Fruit fly (Drosophila melanogaster) whole organism, embryonic: ENCODE measurements around the gene CG32298.
A peak's percentile ranks its signal among the peaks of the same experiment; 100 is the strongest.

Source experiments
- Atf-2 ChIP-seq: fragments of 200-800 bp; sonication (Bioruptor generic); optimal IDR thresholded peaks from 2 replicates; lab custom pipeline; 2016; ENCODE audit warnings: missing biosample characterization, missing genetic modification characterization
- Atf6 ChIP-seq: fragments of 200-800 bp; sonication (Bioruptor generic); IDR thresholded peaks from 2 replicates; pipeline ENCODE4 v1.3.6; 2022; ENCODE audit warnings: missing biosample characterization, missing genetic modification characterization
- CG10147 ChIP-seq: fragments of 200-800 bp; sonication (Bioruptor generic); optimal IDR thresholded peaks from 2 replicates; lab custom pipeline; 2019; ENCODE audit warnings: missing biosample characterization, mild to moderate bottlenecking, missing genetic modification characterization, moderate library complexity
- CG10431 ChIP-seq: fragments of 200-800 bp; sonication (Bioruptor generic); optimal IDR thresholded peaks from 3 replicates; lab custom pipeline; 2018; ENCODE audit warnings: missing biosample characterization, mild to moderate bottlenecking, missing genetic modification characterization
- CG10565 ChIP-seq: fragments of 200-800 bp; sonication (Bioruptor generic); optimal IDR thresholded peaks from 3 replicates; lab custom pipeline; 2016; ENCODE audit warnings: missing biosample characterization, mild to moderate bottlenecking, missing genetic modification characterization
- CG10959 ChIP-seq: fragments of 200-800 bp; sonication (Bioruptor generic); IDR thresholded peaks from 2 replicates; pipeline ENCODE4 v1.3.6; 2022; ENCODE audit warnings: missing biosample characterization, missing genetic modification characterization
- CG12071 ChIP-seq: fragments of 200-800 bp; sonication (Bioruptor generic); optimal IDR thresholded peaks from 3 replicates; lab custom pipeline; 2018; ENCODE audit warnings: missing biosample characterization, mild to moderate bottlenecking, missing genetic modification characterization
- CG12942 ChIP-seq: fragments of 200-800 bp; sonication (Bioruptor generic); optimal IDR thresholded peaks from 3 replicates; lab custom pipeline; 2016; ENCODE audit warnings: missing biosample characterization, missing genetic modification characterization
- CG16779 ChIP-seq: fragments of 200-800 bp; sonication (Bioruptor generic); IDR thresholded peaks from 2 replicates; pipeline ENCODE4 v1.3.6; 2022; ENCODE audit warnings: missing biosample characterization, missing genetic modification characterization
- CG17361 ChIP-seq: fragments of 200-800 bp; sonication (Bioruptor generic); IDR thresholded peaks from 3 replicates; pipeline ENCODE4 v1.3.6; 2022; ENCODE audit warnings: missing biosample characterization, missing genetic modification characterization
- CG18599 ChIP-seq: fragments of 200-800 bp; sonication (Bioruptor generic); optimal IDR thresholded peaks from 3 replicates; lab custom pipeline; 2017; ENCODE audit warnings: missing biosample characterization, missing genetic modification characterization, mild to moderate bottlenecking, moderate library complexity, missing genetic modification reagents
- CG2199 ChIP-seq: fragments of 200-800 bp; sonication (Bioruptor generic); IDR thresholded peaks from 3 replicates; pipeline ENCODE4 v1.3.6; 2022; ENCODE audit warnings: missing biosample characterization, missing genetic modification characterization
- CG31388 ChIP-seq: fragments of 200-800 bp; sonication (Bioruptor generic); optimal IDR thresholded peaks from 2 replicates; lab custom pipeline; 2016; ENCODE audit warnings: missing biosample characterization, missing genetic modification characterization
- CG33213 ChIP-seq: fragments of 200-800 bp; sonication (Bioruptor generic); optimal IDR thresholded peaks from 3 replicates; lab custom pipeline; 2016; ENCODE audit warnings: missing biosample characterization, missing genetic modification characterization
- CG33557 ChIP-seq: fragments of 200-800 bp; sonication (Bioruptor generic); optimal IDR thresholded peaks from 2 replicates; lab custom pipeline; 2019; ENCODE audit warnings: missing biosample characterization, mild to moderate bottlenecking, missing genetic modification characterization, moderate library complexity
- CG7963 ChIP-seq: fragments of 200-800 bp; sonication (Bioruptor generic); IDR thresholded peaks from 3 replicates; pipeline ENCODE4 v1.3.6; 2022; ENCODE audit warnings: missing biosample characterization, missing genetic modification characterization; ENCODE audit not compliant: partially characterized antibody
- CG9215 ChIP-seq: fragments of 200-800 bp; sonication (Bioruptor generic); IDR thresholded peaks from 2 replicates; pipeline ENCODE4 v1.3.6; 2022; ENCODE audit warnings: missing biosample characterization, missing genetic modification characterization
- CG9609 ChIP-seq: fragments of 200-800 bp; sonication (Bioruptor generic); optimal IDR thresholded peaks from 3 replicates; lab custom pipeline; 2016; ENCODE audit warnings: missing biosample characterization, missing genetic modification characterization
- Chrac-16 ChIP-seq: fragments of 200-800 bp; sonication (Bioruptor generic); optimal IDR thresholded peaks from 3 replicates; lab custom pipeline; 2016; ENCODE audit warnings: missing biosample characterization, missing genetic modification characterization
- D ChIP-seq, 2 experiments: fragments of 200-800 bp in 1 of 2; fragments of >200 bp in 1 of 2; sonication (Bioruptor generic) in 1 of 2; optimal IDR thresholded peaks; 2 replicates in 1 of 2; 3 replicates in 1 of 2; lab custom pipeline; 2017; ENCODE audit warnings: mild to moderate bottlenecking in 1 of 2, missing biosample characterization in 1 of 2, missing genetic modification characterization in 1 of 2, missing genetic modification reagents in 1 of 2
- Dll ChIP-seq: fragments of 200-800 bp; sonication (Bioruptor generic); IDR thresholded peaks from 4 replicates; pipeline ENCODE4 v1.3.6; 2022; ENCODE audit warnings: missing biosample characterization, missing genetic modification characterization; ENCODE audit not compliant: partially characterized antibody
- Dref ChIP-seq: fragments of 200-800 bp; sonication (Bioruptor generic); IDR thresholded peaks from 2 replicates; pipeline ENCODE4 v1.3.6; 2022; ENCODE audit warnings: missing biosample characterization, missing genetic modification characterization
- Drgx ChIP-seq: fragments of 200-800 bp; sonication (Bioruptor generic); IDR thresholded peaks from 2 replicates; pipeline ENCODE4 v1.3.6; 2022; ENCODE audit warnings: missing biosample characterization, missing genetic modification characterization
- Fer1 ChIP-seq: fragments of 200-800 bp; sonication (Bioruptor generic); optimal IDR thresholded peaks from 2 replicates; lab custom pipeline; 2017; ENCODE audit warnings: missing biosample characterization, mild to moderate bottlenecking, missing genetic modification characterization
- GATAe ChIP-seq: fragments of 200-800 bp; sonication (Bioruptor generic); conservative IDR thresholded peaks from 2 replicates; pipeline ENCODE4 v1.3.6; 2022; ENCODE audit warnings: missing biosample characterization, missing genetic modification characterization
- H2.0 ChIP-seq: fragments of 200-800 bp; sonication (Bioruptor generic); IDR thresholded peaks from 2 replicates; pipeline ENCODE4 v1.3.6; 2022; ENCODE audit warnings: missing biosample characterization, missing genetic modification characterization
- Hmr ChIP-seq: fragments of 200-800 bp; sonication (Bioruptor generic); optimal IDR thresholded peaks from 3 replicates; lab custom pipeline; 2017; ENCODE audit warnings: mild to moderate bottlenecking, missing biosample characterization, missing genetic modification reagents, missing genetic modification characterization
- Hmx ChIP-seq: fragments of 200-800 bp; sonication (Bioruptor generic); optimal IDR thresholded peaks from 2 replicates; lab custom pipeline; 2016; ENCODE audit warnings: missing biosample characterization, missing genetic modification characterization
- Hr78 ChIP-seq, 2 experiments: fragments of 200-800 bp in 1 of 2; fragments of >200 bp in 1 of 2; sonication (Bioruptor generic) in 1 of 2; optimal IDR thresholded peaks; 2 replicates each; lab custom pipeline; 2017 to 2019; ENCODE audit warnings: missing biosample characterization in 2 of 2, missing genetic modification characterization in 2 of 2, mild to moderate bottlenecking in 1 of 2, moderate library complexity in 1 of 2
- Mad ChIP-seq: fragments of 200-800 bp; sonication (Bioruptor generic); optimal IDR thresholded peaks from 2 replicates; lab custom pipeline; 2016; ENCODE audit warnings: missing biosample characterization, missing genetic modification characterization
- NC2α ChIP-seq: fragments of 200-800 bp; sonication (Bioruptor generic); optimal IDR thresholded peaks from 2 replicates; lab custom pipeline; 2016; ENCODE audit warnings: missing biosample characterization, missing genetic modification characterization
- NK7.1 ChIP-seq: fragments of 200-800 bp; sonication (Bioruptor generic); optimal IDR thresholded peaks from 3 replicates; lab custom pipeline; 2016; ENCODE audit warnings: missing biosample characterization, missing genetic modification characterization
- Sox102F ChIP-seq: fragments of 200-800 bp; sonication (Bioruptor generic); optimal IDR thresholded peaks from 2 replicates; lab custom pipeline; 2018; ENCODE audit warnings: missing biosample characterization, mild to moderate bottlenecking, missing genetic modification characterization, moderate library complexity
- Sry-δ ChIP-seq: fragments of 200-800 bp; sonication (Bioruptor generic); optimal IDR thresholded peaks from 2 replicates; lab custom pipeline; 2016; ENCODE audit warnings: missing biosample characterization, missing genetic modification characterization
- ac ChIP-seq: fragments of 200-800 bp; sonication (Bioruptor generic); optimal IDR thresholded peaks from 3 replicates; lab custom pipeline; 2017; ENCODE audit warnings: missing biosample characterization, mild to moderate bottlenecking, missing genetic modification characterization
- ap ChIP-seq: fragments of 200-800 bp; sonication (Bioruptor generic); IDR thresholded peaks from 2 replicates; pipeline ENCODE4 v1.3.6; 2022; ENCODE audit warnings: missing biosample characterization, missing genetic modification characterization
- ash1 ChIP-seq: fragments of 200-800 bp; sonication (Bioruptor generic); optimal IDR thresholded peaks from 2 replicates; lab custom pipeline; 2018; ENCODE audit warnings: missing biosample characterization, mild to moderate bottlenecking, missing genetic modification characterization
- br ChIP-seq: fragments of >200 bp; optimal IDR thresholded peaks from 2 replicates; lab custom pipeline; 2017
- cas ChIP-seq: fragments of 200-800 bp; sonication (Bioruptor generic); IDR thresholded peaks from 2 replicates; pipeline ENCODE4 v1.3.6; 2022; ENCODE audit warnings: missing biosample characterization, missing genetic modification characterization
- chinmo ChIP-seq: fragments of 200-800 bp; sonication (Bioruptor generic); IDR thresholded peaks from 4 replicates; pipeline ENCODE4 v1.3.6; 2022; ENCODE audit warnings: missing biosample characterization, missing genetic modification characterization; ENCODE audit not compliant: partially characterized antibody
- chm ChIP-seq: fragments of 200-800 bp; sonication (Bioruptor generic); IDR thresholded peaks from 2 replicates; pipeline ENCODE4 v1.3.6; 2022; ENCODE audit warnings: missing biosample characterization, missing genetic modification characterization
- corto ChIP-seq: fragments of 200-800 bp; sonication (Bioruptor generic); optimal IDR thresholded peaks from 2 replicates; lab custom pipeline; 2016; ENCODE audit warnings: missing biosample characterization, mild to moderate bottlenecking, missing genetic modification characterization, moderate library complexity
- crol ChIP-seq: fragments of 200-800 bp; sonication (Bioruptor generic); IDR thresholded peaks from 2 replicates; pipeline ENCODE4 v1.3.6; 2022; ENCODE audit warnings: missing biosample characterization, missing genetic modification characterization
- fu2 ChIP-seq: fragments of 200-800 bp; sonication (Bioruptor generic); optimal IDR thresholded peaks from 2 replicates; lab custom pipeline; 2016; ENCODE audit warnings: missing biosample characterization, missing genetic modification characterization
- ind ChIP-seq: fragments of 200-800 bp; sonication (Bioruptor generic); optimal IDR thresholded peaks from 3 replicates; lab custom pipeline; 2016; ENCODE audit warnings: missing biosample characterization, missing genetic modification characterization
- jumu ChIP-seq: fragments of 200-800 bp; sonication (Bioruptor generic); optimal IDR thresholded peaks from 3 replicates; lab custom pipeline; 2016; ENCODE audit warnings: missing biosample characterization, missing genetic modification characterization
- lab ChIP-seq: fragments of 200-800 bp; sonication (Bioruptor generic); optimal IDR thresholded peaks from 3 replicates; lab custom pipeline; 2017; ENCODE audit warnings: missing biosample characterization, missing genetic modification characterization, mild to moderate bottlenecking, moderate library complexity, missing genetic modification reagents
- pzg ChIP-seq: fragments of 200-800 bp; sonication (Bioruptor generic); optimal IDR thresholded peaks from 3 replicates; lab custom pipeline; 2018; ENCODE audit warnings: missing biosample characterization, mild to moderate bottlenecking, missing genetic modification characterization, moderate library complexity
- sim ChIP-seq: fragments of 200-800 bp; sonication (Bioruptor generic); IDR thresholded peaks from 2 replicates; pipeline ENCODE4 v1.3.6; 2022; ENCODE audit warnings: missing biosample characterization, missing genetic modification characterization
- sisA ChIP-seq: fragments of 200-800 bp; sonication (Bioruptor generic); IDR thresholded peaks from 2 replicates; pipeline ENCODE4 v1.3.6; 2022; ENCODE audit warnings: missing biosample characterization, missing genetic modification characterization

Gene CG32298

dm6 chr3L:2418769-2419168 is 28.0 kb upstream of the CG32298 start (continued):
- TF ChIP-seq chinmo (GFP tag; lab: Robert Waterston, UW) = 0 out of 4 replicates have a peak, but pooled peaks have one; percentile 38
- peak; percentile 70 for TF ChIP-seq ash1
- TF ChIP-seq Sox102F (GFP tag; lab: Kevin White, UChicago) = peak; percentile 72
- TF ChIP-seq chm (GFP tag; lab: Robert Waterston, UW) = peak; percentile 82
- peak; percentile 77 for TF ChIP-seq ap (GFP tag; lab: Robert Waterston, UW)
- peak; percentile 77 for TF ChIP-seq CG16779 (GFP tag; lab: Robert Waterston, UW)
- peak; percentile 97 for TF ChIP-seq lab (GFP tag; lab: Kevin White, UChicago)
- TF ChIP-seq Hmr (GFP tag; lab: Kevin White, UChicago) = peak; percentile 66
- peak; percentile 95 for TF ChIP-seq CG18599 (GFP tag; lab: Kevin White, UChicago)
- TF ChIP-seq Dll = no peak
- peak; percentile 77 for TF ChIP-seq CG9215 (GFP tag; lab: Robert Waterston, UW)
- no peak for TF ChIP-seq CG33557 (GFP tag; lab: Kevin White, UChicago)
- TF ChIP-seq CG12071 (GFP tag; lab: Kevin White, UChicago) = peak; percentile 90
- TF ChIP-seq Chrac-16 (GFP tag; lab: Kevin White, UChicago) = peak; percentile 55
- peak; percentile 72 for TF ChIP-seq CG17361 (GFP tag; lab: Robert Waterston, UW)
- peak; percentile 77 for TF ChIP-seq CG31388 (GFP tag; lab: Kevin White, UChicago)
- peak; percentile 88 for TF ChIP-seq ind
- peak; percentile 53 for TF ChIP-seq CG9609 (GFP tag; lab: Kevin White, UChicago)
- TF ChIP-seq br = no peak
- TF ChIP-seq NK7.1 = peak; percentile 80
- peak; percentile 43 for TF ChIP-seq fu2 (GFP tag; lab: Kevin White, UChicago)
- TF ChIP-seq GATAe (GFP tag; lab: Robert Waterston, UW) = 0 out of 2 replicates have a peak, but pooled peaks have one; percentile 27
- no peak for TF ChIP-seq Atf-2 (GFP tag; lab: Kevin White, UChicago)
- TF ChIP-seq crol = peak; percentile 84
- TF ChIP-seq Sry-δ = peak; percentile 52
- TF ChIP-seq CG2199 (GFP tag; lab: Robert Waterston, UW) = peak; percentile 83
- peak; percentile 8 for TF ChIP-seq pzg (GFP tag; lab: Kevin White, UChicago)
- peak; percentile 24 for TF ChIP-seq Mad
- peak; percentile 32 for TF ChIP-seq CG10565 (GFP tag; lab: Kevin White, UChicago)
- TF ChIP-seq Hmx (GFP tag; lab: Kevin White, UChicago) = peak; percentile 30
- TF ChIP-seq CG12942 (GFP tag; lab: Kevin White, UChicago) = peak; percentile 45
- TF ChIP-seq Fer1 (GFP tag; lab: Kevin White, UChicago) = peak; percentile 93
- TF ChIP-seq NC2α (GFP tag; lab: Kevin White, UChicago) = peak; percentile 10
- TF ChIP-seq Dref (GFP tag; lab: Robert Waterston, UW) = no peak
- no peak for TF ChIP-seq D (optimal IDR thresholded peaks at IDR 0.05; lab: Kevin White, UChicago)
- peak; percentile 88 for TF ChIP-seq D (GFP tag; optimal IDR thresholded peaks at IDR 0.05; lab: Kevin White, UChicago)
- peak in 1 of 2 experiments; percentile 82 for TF ChIP-seq Hr78 (GFP tag; optimal IDR thresholded peaks at IDR 0.05; lab: Kevin White, UChicago)
- TF ChIP-seq CG10147 (GFP tag; lab: Kevin White, UChicago) = peak; percentile 88
- TF ChIP-seq cas (GFP tag; lab: Robert Waterston, UW) = peak; percentile 64
- TF ChIP-seq Drgx (GFP tag; lab: Robert Waterston, UW) = peak; percentile 84
- peak; percentile 80 for TF ChIP-seq H2.0
- no peak for TF ChIP-seq CG10431 (GFP tag; lab: Kevin White, UChicago)
- TF ChIP-seq sisA (GFP tag; lab: Robert Waterston, UW) = peak; percentile 83
- peak; percentile 55 for TF ChIP-seq CG10959 (GFP tag; lab: Robert Waterston, UW)
- TF ChIP-seq ac (GFP tag; lab: Kevin White, UChicago) = no peak
- TF ChIP-seq CG33213 (GFP tag; lab: Kevin White, UChicago) = peak; percentile 74
- TF ChIP-seq jumu (GFP tag; lab: Kevin White, UChicago) = peak; percentile 69
- TF ChIP-seq CG7963 (GFP tag; lab: Robert Waterston, UW) = no peak
- peak; percentile 58 for TF ChIP-seq corto (GFP tag; lab: Kevin White, UChicago)
- TF ChIP-seq Atf6 (GFP tag; lab: Robert Waterston, UW) = peak; percentile 90
- TF ChIP-seq sim (GFP tag; lab: Robert Waterston, UW) = peak; percentile 58; the same call in 1 of the 2 replicates
